Worm (Caenorhabditis elegans) whole organism, L4 larva: ENCODE measurements around the gene C15H11.13.

ENCODE experiments used
- ama-1 ChIP-seq: fragments of 150-350 bp; optimal IDR thresholded peaks from 2 replicates; lab custom pipeline; 2014; ENCODE audit warnings: inconsistent platforms, mixed read lengths
- fos-1 ChIP-seq: fragments of 150-350 bp; optimal IDR thresholded peaks from 2 replicates; lab custom pipeline; 2014; ENCODE audit warnings: missing biosample characterization, missing genetic modification characterization
- lim-7 ChIP-seq: fragments of 200-800 bp; sonication (Bioruptor generic); IDR thresholded peaks from 2 replicates; pipeline ENCODE4 v1.3.6; 2022; ENCODE audit warnings: missing genetic modification characterization, missing compliant biosample characterization
- nhr-28 ChIP-seq: fragments of 150-350 bp; optimal IDR thresholded peaks from 2 replicates; lab custom pipeline; 2014; ENCODE audit warnings: missing biosample characterization, missing genetic modification characterization
- pha-4 ChIP-seq, 2 experiments: fragments of 150-350 bp in 1 of 2; fragments of 200-800 bp in 1 of 2; sonication (Bioruptor generic) in 1 of 2; IDR thresholded peaks in 1 of 2; optimal IDR thresholded peaks in 1 of 2; 2 replicates each; pipeline versions ENCODE4 v1.3.6 to Lab custom; 2014 to 2022; ENCODE audit warnings: missing genetic modification characterization in 2 of 2, missing genetic modification reagents in 2 of 2, missing biosample characterization in 1 of 2, missing compliant biosample characterization in 1 of 2
- snpc-1.2 ChIP-seq: fragments of 200-800 bp; sonication (Bioruptor generic); IDR thresholded peaks from 2 replicates; pipeline ENCODE4 v1.3.6; 2022; ENCODE audit warnings: missing genetic modification reagents, missing genetic modification characterization, missing compliant biosample characterization

DNA sequence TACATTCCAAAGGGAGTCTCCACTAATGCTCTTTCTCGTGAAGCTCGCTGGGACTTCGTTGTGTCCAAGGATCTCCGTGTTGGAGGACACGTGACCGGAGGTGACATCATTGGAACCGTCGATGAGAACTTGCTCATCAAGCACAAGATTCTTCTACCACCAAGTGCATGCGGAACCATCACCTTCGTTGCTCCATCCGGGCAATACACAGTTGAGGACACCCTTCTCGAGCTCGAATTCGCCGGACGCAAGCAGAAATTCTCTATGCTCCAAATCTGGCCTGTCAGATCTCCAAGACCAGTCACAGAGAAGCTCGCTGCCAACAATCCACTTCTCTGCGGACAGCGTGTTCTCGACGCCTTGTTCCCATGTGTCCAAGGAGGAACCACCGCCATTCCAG, 42.8 kb upstream of the C15H11.13 start:
- TF ChIP-seq ama-1 (lab: Kevin White, UChicago): no peak
- no peak for TF ChIP-seq fos-1 (tag; lab: Kevin White, UChicago)
- no peak for TF ChIP-seq pha-4 (GFP tag; IDR thresholded peaks at IDR 0.05; lab: Robert Waterston, UW)
- TF ChIP-seq pha-4 (tag; optimal IDR thresholded peaks at IDR 0.05; lab: Kevin White, UChicago): no peak
- TF ChIP-seq lim-7 (GFP tag; lab: Robert Waterston, UW): no peak
- TF ChIP-seq snpc-1.2 (GFP tag; lab: Robert Waterston, UW): no peak
- TF ChIP-seq nhr-28 (tag; lab: Kevin White, UChicago): no peak
